Worm (Caenorhabditis elegans) whole organism, early embryonic: Measurements from ENCODE around the gene K05F6.4.
A peak's percentile ranks its signal among the peaks of the same experiment; 100 is the strongest.
"Not testable (repeated sequence)": the region's sequence is repeated elsewhere in the genome, so short reads cannot be mapped to it uniquely, and the experiment has no call there.

Source experiments
- B0310.2 ChIP-seq: sonication (generic microtip); optimal IDR thresholded peaks from 2 replicates; lab custom pipeline; 2016; ENCODE audit warnings: mild to moderate bottlenecking, missing genetic modification characterization, missing compliant biosample characterization
- F13C5.2 ChIP-seq: sonication (generic microtip); optimal IDR thresholded peaks from 2 replicates; lab custom pipeline; 2017; ENCODE audit warnings: mild to moderate bottlenecking, missing genetic modification characterization, inconsistent platforms, missing compliant biosample characterization
- aly-1 ChIP-seq: sonication (generic microtip); optimal IDR thresholded peaks from 2 replicates; lab custom pipeline; 2016; ENCODE audit warnings: missing genetic modification characterization, missing compliant biosample characterization
- ama-1 ChIP-seq: fragments of 150-350 bp; optimal IDR thresholded peaks from 2 replicates; lab custom pipeline; 2014
- ceh-13 ChIP-seq: fragments of 200-800 bp; sonication (Bioruptor generic); optimal IDR thresholded peaks from 2 replicates; lab custom pipeline; 2018; ENCODE audit warnings: mild to moderate bottlenecking, missing genetic modification characterization, missing compliant biosample characterization
- ceh-36 ChIP-seq: sonication (generic microtip); optimal IDR thresholded peaks from 2 replicates; lab custom pipeline; 2016; ENCODE audit warnings: missing genetic modification characterization, inconsistent platforms, missing compliant biosample characterization
- ets-7 ChIP-seq: sonication (generic microtip); optimal IDR thresholded peaks from 2 replicates; lab custom pipeline; 2016; ENCODE audit warnings: missing genotype, missing genetic modification characterization, missing compliant biosample characterization
- flt-1 ChIP-seq: fragments of 200-800 bp; sonication (Bioruptor generic); IDR thresholded peaks from 2 replicates; pipeline ENCODE4 v1.3.6; 2022; ENCODE audit warnings: missing genetic modification characterization, missing compliant biosample characterization
- hmbx-1 ChIP-seq: sonication (generic microtip); optimal IDR thresholded peaks from 2 replicates; lab custom pipeline; 2016; ENCODE audit warnings: mild to moderate bottlenecking, missing genetic modification characterization, missing compliant biosample characterization
- hmg-4 ChIP-seq: fragments of 200-800 bp; sonication (Bioruptor generic); optimal IDR thresholded peaks from 2 replicates; lab custom pipeline; 2018; ENCODE audit warnings: mild to moderate bottlenecking, missing genetic modification characterization, missing compliant biosample characterization
- hnd-1 ChIP-seq: sonication (generic microtip); optimal IDR thresholded peaks from 2 replicates; lab custom pipeline; 2016; ENCODE audit warnings: missing genetic modification characterization, missing compliant biosample characterization
- pes-1 ChIP-seq: fragments of 200-800 bp; sonication (Bioruptor generic); IDR thresholded peaks from 2 replicates; pipeline ENCODE4 v1.3.6; 2022; ENCODE audit warnings: missing genetic modification reagents, missing genetic modification characterization, missing compliant biosample characterization
- scrt-1 ChIP-seq: fragments of 200-800 bp; sonication (Bioruptor generic); IDR thresholded peaks from 2 replicates; pipeline ENCODE4 v1.3.6; 2022; ENCODE audit warnings: missing genetic modification characterization, missing compliant biosample characterization
- sea-1 ChIP-seq: fragments of 200-800 bp; sonication (Bioruptor generic); conservative IDR thresholded peaks from 2 replicates; pipeline ENCODE4 v1.3.6; 2022; ENCODE audit warnings: missing genetic modification characterization, missing compliant biosample characterization
- tbx-11 ChIP-seq: fragments of 200-800 bp; sonication (Bioruptor generic); IDR thresholded peaks from 2 replicates; pipeline ENCODE4 v1.3.6; 2022; ENCODE audit warnings: missing genetic modification characterization, missing compliant biosample characterization
- tbx-37 ChIP-seq: fragments of 200-800 bp; sonication (Bioruptor generic); conservative IDR thresholded peaks from 2 replicates; pipeline ENCODE4 v1.3.6; 2022; ENCODE audit warnings: missing genetic modification reagents, missing genetic modification characterization, missing compliant biosample characterization
- tra-4 ChIP-seq: sonication (generic microtip); optimal IDR thresholded peaks from 2 replicates; lab custom pipeline; 2017; ENCODE audit warnings: missing genetic modification characterization, missing compliant biosample characterization

Gene K05F6.4

ce11 chrII:1543182-1543581 lies at the start of gene K05F6.4:
TSS of gene K05F6.4 (plus strand) at chrII:1543482.
- not testable (repeated sequence) for TF ChIP-seq ama-1 (lab: Kevin White, UChicago); tbx-11 (GFP tag; lab: Robert Waterston, UW); B0310.2 (tag; lab: Kevin White, UChicago)

- TF ChIP-seq hmg-4 (GFP tag; lab: Kevin White, UChicago) (no peak), hnd-1 (tag; lab: Kevin White, UChicago) (no peak), flt-1 (GFP tag; lab: Robert Waterston, UW) (no peak), hmbx-1 (tag; lab: Kevin White, UChicago) (no peak)
These were observed 42.9 kb upstream of the K05F6.4 start, which contains the start of gene emc-1 for ce11 chrII:1500286-1500840. TSS of gene emc-1 (minus strand) at chrII:1500330.

- no peak for TF ChIP-seq pes-1
- no peak for TF ChIP-seq ama-1 (lab: Kevin White, UChicago)
- TF ChIP-seq B0310.2 (tag; lab: Kevin White, UChicago): no peak
These were observed 42.3 kb upstream of the K05F6.4 start for ce11 chrII:1500959-1501358.

DNA sequence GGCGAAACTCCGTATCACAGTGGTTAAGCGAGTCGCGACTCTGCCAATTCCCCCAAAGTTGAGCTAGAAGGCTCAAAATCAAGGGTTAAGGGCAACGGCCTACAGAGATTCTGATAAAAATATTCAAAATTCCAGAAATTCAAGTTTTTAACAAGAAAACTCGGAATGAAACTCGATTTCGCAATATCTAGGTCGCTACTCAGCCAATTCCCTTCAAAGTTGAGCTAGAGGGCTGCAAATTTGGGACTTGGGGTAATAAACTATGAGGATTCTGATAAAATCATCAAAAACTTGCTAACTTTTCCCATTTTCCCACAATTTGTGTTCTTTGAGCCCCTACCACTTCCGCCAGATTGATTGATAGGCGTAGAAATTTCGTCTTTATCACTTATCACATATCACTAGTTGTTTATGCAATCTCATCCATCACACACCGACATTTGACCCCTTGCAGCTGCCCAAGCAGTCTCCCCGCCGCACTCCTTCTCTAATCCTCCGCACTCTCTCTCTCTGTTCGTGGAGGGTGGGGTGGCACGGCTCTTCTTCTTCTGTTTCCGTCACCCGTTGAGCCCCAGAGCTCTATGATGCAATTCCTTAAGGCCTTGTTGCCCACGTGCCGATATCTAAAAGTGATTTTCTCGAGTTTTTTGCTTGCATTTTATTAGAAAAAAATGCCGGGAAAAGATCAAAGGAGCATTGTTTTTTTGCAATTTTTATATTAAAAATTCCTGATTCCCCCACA lies 41.5 kb upstream of the K05F6.4 start:
- TF ChIP-seq ceh-13 (GFP tag; lab: Kevin White, UChicago) (no peak), sea-1 (GFP tag; lab: Robert Waterston, UW) (0 out of 2 replicates have a peak, but pooled peaks have one; percentile 21), ceh-36 (no peak), aly-1 (tag; lab: Kevin White, UChicago) (no peak), tra-4 (tag; lab: Kevin White, UChicago) (no peak), hmbx-1 (tag; lab: Kevin White, UChicago) (no peak), hnd-1 (tag; lab: Kevin White, UChicago) (no peak), scrt-1 (GFP tag; lab: Robert Waterston, UW) (no peak), hmg-4 (GFP tag; lab: Kevin White, UChicago) (peak; percentile 49), tbx-11 (GFP tag; lab: Robert Waterston, UW) (no peak)

ce11 chrII:1503663-1504062 lies 39.6 kb upstream of the K05F6.4 start:
- TF ChIP-seq F13C5.2 (tag; lab: Kevin White, UChicago) (no peak), ceh-13 (GFP tag; lab: Kevin White, UChicago) (no peak), hnd-1 (tag; lab: Kevin White, UChicago) (no peak), ama-1 (lab: Kevin White, UChicago) (no peak), ceh-36 (no peak), B0310.2 (tag; lab: Kevin White, UChicago) (no peak), hmbx-1 (tag; lab: Kevin White, UChicago) (no peak), hmg-4 (GFP tag; lab: Kevin White, UChicago) (no peak), ets-7 (tag; lab: Kevin White, UChicago) (no peak), flt-1 (GFP tag; lab: Robert Waterston, UW) (no peak), tbx-11 (GFP tag; lab: Robert Waterston, UW) (no peak), tra-4 (tag; lab: Kevin White, UChicago) (no peak), tbx-37 (GFP tag; lab: Robert Waterston, UW) (no peak), sea-1 (GFP tag; lab: Robert Waterston, UW) (no peak), scrt-1 (GFP tag; lab: Robert Waterston, UW) (no peak), pes-1 (no peak), aly-1 (tag; lab: Kevin White, UChicago) (no peak)

DNA sequence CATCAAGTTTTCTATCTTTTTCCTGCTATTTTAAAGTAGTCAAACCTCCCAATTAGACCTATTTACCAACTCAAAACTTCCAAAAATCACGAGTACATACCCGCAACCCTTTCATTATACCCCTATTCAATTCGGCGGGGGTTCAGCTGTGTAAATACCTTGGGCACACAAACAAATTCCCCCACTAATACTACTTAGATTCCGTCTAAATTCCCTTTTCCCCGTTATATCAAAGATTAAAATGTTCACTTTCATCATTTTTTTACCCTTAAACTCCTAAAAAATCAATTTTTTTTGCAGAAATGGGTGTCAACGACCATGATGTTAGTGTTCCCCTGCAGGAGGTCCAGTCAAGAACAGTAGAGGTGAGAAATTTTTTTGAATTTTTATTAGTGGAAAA lies 39.0 kb upstream of the K05F6.4 start, which contains the start of gene fdgt-1:
Gene fdgt-1 (plus strand): TSS at position 301 of the 400 bp plus-strand sequence.
- 0 out of 2 replicates have a peak, but pooled peaks have one; percentile 3 for TF ChIP-seq pes-1
- no peak for TF ChIP-seq ets-7 (tag; lab: Kevin White, UChicago)

- TF ChIP-seq hmg-4 (GFP tag; lab: Kevin White, UChicago) (no peak), ets-7 (tag; lab: Kevin White, UChicago) (no peak), hnd-1 (tag; lab: Kevin White, UChicago) (no peak), sea-1 (GFP tag; lab: Robert Waterston, UW) (no peak), scrt-1 (GFP tag; lab: Robert Waterston, UW) (no peak), ama-1 (lab: Kevin White, UChicago) (no peak)
These were observed 25.9 kb upstream of the K05F6.4 start, which contains the start of gene math-45 for ce11 chrII:1517354-1517753. TSS of gene math-45 (minus strand) at chrII:1517454.

ce11 chrII:1518914-1519313 lies 24.4 kb upstream of the K05F6.4 start, which contains the start of gene Y51H7BR.8:
TSS of gene Y51H7BR.8 (plus strand) at chrII:1519214.
- TF ChIP-seq tbx-11 (GFP tag; lab: Robert Waterston, UW) (no peak), ets-7 (tag; lab: Kevin White, UChicago) (no peak), hnd-1 (tag; lab: Kevin White, UChicago) (no peak), hmbx-1 (tag; lab: Kevin White, UChicago) (no peak), tra-4 (tag; lab: Kevin White, UChicago) (no peak), aly-1 (tag; lab: Kevin White, UChicago) (no peak), hmg-4 (GFP tag; lab: Kevin White, UChicago) (no peak), pes-1 (no peak), B0310.2 (tag; lab: Kevin White, UChicago) (no peak), F13C5.2 (tag; lab: Kevin White, UChicago) (no peak), flt-1 (GFP tag; lab: Robert Waterston, UW) (no peak), ceh-13 (GFP tag; lab: Kevin White, UChicago) (no peak), sea-1 (GFP tag; lab: Robert Waterston, UW) (no peak), ama-1 (lab: Kevin White, UChicago) (no peak), ceh-36 (no peak)
